Worm (Caenorhabditis elegans) whole organism, midembryonic: ENCODE results near the gene D1086.8.

Experiments
- flt-1 ChIP-seq: fragments of 200-800 bp; sonication (Bioruptor generic); IDR thresholded peaks from 2 replicates; pipeline ENCODE4 v1.3.6; 2022; ENCODE audit warnings: missing genetic modification characterization, missing compliant biosample characterization
- ztf-29 ChIP-seq: fragments of 200-800 bp; sonication (Bioruptor generic); IDR thresholded peaks from 2 replicates; pipeline ENCODE4 v1.3.6; 2022; ENCODE audit warnings: missing genetic modification reagents, missing genetic modification characterization, missing compliant biosample characterization

DNA sequence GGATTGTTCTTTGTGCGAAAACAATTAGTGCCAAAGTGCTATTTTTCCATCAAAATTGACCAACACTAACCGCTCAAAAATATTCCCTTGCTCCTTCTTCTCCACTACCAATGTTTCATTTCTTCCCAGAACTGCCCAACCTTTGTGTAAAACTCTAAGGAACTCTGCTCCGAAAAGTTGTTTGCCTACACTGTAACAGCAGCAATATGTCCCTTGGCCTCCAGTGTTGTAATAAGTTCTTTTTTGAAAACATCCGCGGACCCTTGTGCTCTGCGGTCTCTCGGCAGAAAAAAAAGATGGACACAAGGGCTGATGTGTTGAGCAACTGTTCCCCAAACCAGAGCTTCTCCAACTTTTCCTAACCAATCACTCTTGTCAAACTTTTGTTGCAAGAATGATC lies 7.0 kb downstream of the D1086.8 start, which contains the start of gene D1086.12:
- TF ChIP-seq flt-1 (no peak), ztf-29 (GFP tag; lab: Robert Waterston, UW) (no peak)
